Worm (Caenorhabditis elegans) whole organism, young adult: ENCODE results near the gene F41C6.6.
A peak's percentile ranks its signal among the peaks of the same experiment; 100 is the strongest.

ENCODE experiments used
- B0035.1 ChIP-seq: sonication (generic microtip); optimal IDR thresholded peaks from 2 replicates; lab custom pipeline; 2016; ENCODE audit warnings: missing genetic modification characterization, mild to moderate bottlenecking, missing compliant biosample characterization, missing genotype, missing genetic modification reagents
- B0261.1 ChIP-seq: sonication (generic microtip); optimal IDR thresholded peaks from 2 replicates; lab custom pipeline; 2016; ENCODE audit warnings: mild to moderate bottlenecking, missing genetic modification characterization, moderate library complexity, missing compliant biosample characterization
- F39B2.1 ChIP-seq: fragments of 200-800 bp; sonication (Bioruptor generic); IDR thresholded peaks from 2 replicates; pipeline ENCODE4 v1.3.6; 2022; ENCODE audit warnings: missing genetic modification reagents, missing genetic modification characterization, missing compliant biosample characterization
- F52B5.7 ChIP-seq: sonication (generic microtip); optimal IDR thresholded peaks from 2 replicates; lab custom pipeline; 2016; ENCODE audit warnings: mild to moderate bottlenecking, missing genetic modification characterization, missing compliant biosample characterization
- K12H6.12 ChIP-seq: fragments of 200-800 bp; sonication (Bioruptor generic); optimal IDR thresholded peaks from 2 replicates; lab custom pipeline; 2018; ENCODE audit warnings: mild to moderate bottlenecking, missing genetic modification characterization, missing compliant biosample characterization
- T07F8.4 ChIP-seq: sonication (generic microtip); optimal IDR thresholded peaks from 2 replicates; lab custom pipeline; 2016; ENCODE audit warnings: mild to moderate bottlenecking, missing genetic modification characterization, moderate library complexity, missing compliant biosample characterization
- Y56A3A.18 ChIP-seq: fragments of 200-800 bp; sonication (Bioruptor generic); IDR thresholded peaks from 2 replicates; pipeline ENCODE4 v1.3.6; 2022; ENCODE audit warnings: missing genetic modification reagents, missing genetic modification characterization, missing compliant biosample characterization
- aptf-3 ChIP-seq: fragments of 200-800 bp; sonication (Bioruptor generic); IDR thresholded peaks from 2 replicates; pipeline ENCODE4 v1.3.6; 2022; ENCODE audit warnings: missing genetic modification characterization, missing compliant biosample characterization
- atf-7 ChIP-seq: sonication (generic microtip); optimal IDR thresholded peaks from 2 replicates; lab custom pipeline; 2017; ENCODE audit warnings: mild to moderate bottlenecking, missing genetic modification characterization, missing compliant biosample characterization
- attf-5 ChIP-seq: fragments of 200-800 bp; sonication (Bioruptor generic); optimal IDR thresholded peaks from 2 replicates; lab custom pipeline; 2018; ENCODE audit warnings: mild to moderate bottlenecking, missing genetic modification characterization, missing compliant biosample characterization
- ceh-40 ChIP-seq: fragments of 200-800 bp; sonication (Bioruptor generic); IDR thresholded peaks from 2 replicates; pipeline ENCODE4 v1.3.6; 2022; ENCODE audit warnings: missing genetic modification characterization, missing compliant biosample characterization
- die-1 ChIP-seq: sonication (generic microtip); optimal IDR thresholded peaks from 2 replicates; lab custom pipeline; 2016; ENCODE audit warnings: missing genotype, mild to moderate bottlenecking, missing genetic modification characterization, missing compliant biosample characterization
- dpff-1 ChIP-seq: sonication (generic microtip); optimal IDR thresholded peaks from 2 replicates; lab custom pipeline; 2017; ENCODE audit warnings: mild to moderate bottlenecking, missing genetic modification characterization, missing compliant biosample characterization
- dpl-1 ChIP-seq: fragments of 150-350 bp; optimal IDR thresholded peaks from 2 replicates; lab custom pipeline; 2014; ENCODE audit warnings: missing biosample characterization, missing genetic modification reagents, missing genetic modification characterization
- egl-44 ChIP-seq: fragments of 200-800 bp; sonication (Bioruptor generic); IDR thresholded peaks from 2 replicates; pipeline ENCODE4 v1.3.6; 2022; ENCODE audit warnings: missing genetic modification reagents, missing genetic modification characterization, missing compliant biosample characterization
- ekl-4 ChIP-seq: fragments of 200-800 bp; sonication (Bioruptor generic); IDR thresholded peaks from 2 replicates; pipeline ENCODE4 v1.3.6; 2022; ENCODE audit warnings: missing genetic modification reagents, missing genetic modification characterization, missing compliant biosample characterization
- fkh-3 ChIP-seq: sonication (generic microtip); optimal IDR thresholded peaks from 2 replicates; lab custom pipeline; 2016; ENCODE audit warnings: mild to moderate bottlenecking, missing genetic modification characterization, missing compliant biosample characterization
- hlh-12 ChIP-seq: sonication (generic microtip); optimal IDR thresholded peaks from 2 replicates; lab custom pipeline; 2016; ENCODE audit warnings: missing genetic modification characterization, missing compliant biosample characterization
- hmg-1.2 ChIP-seq: fragments of 200-800 bp; sonication (Bioruptor generic); IDR thresholded peaks from 2 replicates; pipeline ENCODE4 v1.3.6; 2022; ENCODE audit warnings: missing genetic modification reagents, missing genetic modification characterization, missing compliant biosample characterization
- hmg-20 ChIP-seq: fragments of 200-800 bp; sonication (Bioruptor generic); IDR thresholded peaks from 2 replicates; pipeline ENCODE4 v1.3.6; 2022; ENCODE audit warnings: missing genetic modification reagents, missing genetic modification characterization, missing compliant biosample characterization
- hsf-1 ChIP-seq: fragments of 200-800 bp; sonication (Bioruptor generic); IDR thresholded peaks from 2 replicates; pipeline ENCODE4 v1.3.6; 2022; ENCODE audit warnings: missing genetic modification reagents, missing genetic modification characterization, missing compliant biosample characterization
- let-526 ChIP-seq: fragments of 200-800 bp; sonication (Bioruptor generic); IDR thresholded peaks from 2 replicates; pipeline ENCODE4 v1.3.6; 2022; ENCODE audit warnings: missing genetic modification reagents, missing genetic modification characterization, missing compliant biosample characterization
- lin-26 ChIP-seq: fragments of 200-800 bp; sonication (Bioruptor generic); IDR thresholded peaks from 2 replicates; pipeline ENCODE4 v1.3.6; 2022; ENCODE audit warnings: missing genetic modification reagents, missing genetic modification characterization, missing compliant biosample characterization
- lin-54 ChIP-seq: fragments of 200-800 bp; sonication (Bioruptor generic); optimal IDR thresholded peaks from 2 replicates; lab custom pipeline; 2018; ENCODE audit warnings: mild to moderate bottlenecking, missing genetic modification characterization, missing compliant biosample characterization
- lsl-1 ChIP-seq: fragments of 200-800 bp; sonication (Bioruptor generic); optimal IDR thresholded peaks from 2 replicates; lab custom pipeline; 2018; ENCODE audit warnings: mild to moderate bottlenecking, missing genetic modification characterization, moderate library complexity, missing compliant biosample characterization
- lsy-27 ChIP-seq: sonication (generic microtip); optimal IDR thresholded peaks from 2 replicates; lab custom pipeline; 2017; ENCODE audit warnings: missing genetic modification characterization, mild to moderate bottlenecking, missing compliant biosample characterization, antibody characterized with exemption, missing genotype, borderline replicate concordance; ENCODE audit not compliant: insufficient read depth
- madf-6 ChIP-seq: fragments of 200-800 bp; sonication (Bioruptor generic); IDR thresholded peaks from 2 replicates; pipeline ENCODE4 v1.3.6; 2022; ENCODE audit warnings: missing genetic modification reagents, missing genetic modification characterization, missing compliant biosample characterization
- mes-4 ChIP-seq: sonication (generic microtip); optimal IDR thresholded peaks from 2 replicates; lab custom pipeline; 2016; ENCODE audit warnings: missing genotype, missing genetic modification characterization, missing compliant biosample characterization
- nhr-120 ChIP-seq: fragments of 200-800 bp; sonication (Bioruptor generic); IDR thresholded peaks from 2 replicates; pipeline ENCODE4 v1.3.6; 2022; ENCODE audit warnings: missing genetic modification characterization, missing compliant biosample characterization
- nhr-80 ChIP-seq: sonication (generic microtip); optimal IDR thresholded peaks from 2 replicates; lab custom pipeline; 2016; ENCODE audit warnings: missing genetic modification characterization, missing compliant biosample characterization
- rpc-1 ChIP-seq, 2 experiments: fragments of 150-350 bp in 1 of 2; sonication (generic microtip) in 1 of 2; optimal IDR thresholded peaks; 2 replicates each; lab custom pipeline; 2014 to 2018; ENCODE audit warnings: missing biosample characterization in 1 of 2, missing genetic modification characterization in 1 of 2, missing genetic modification reagents in 1 of 2, missing genotype in 1 of 2
- snpc-1.1 ChIP-seq: sonication (generic microtip); optimal IDR thresholded peaks from 2 replicates; lab custom pipeline; 2017; ENCODE audit warnings: missing genetic modification characterization, mild to moderate bottlenecking, missing compliant biosample characterization, antibody characterized with exemption, moderate library complexity, missing genotype, missing genetic modification reagents; ENCODE audit not compliant: insufficient read depth
- sptf-2 ChIP-seq: fragments of 200-800 bp; sonication (Bioruptor generic); optimal IDR thresholded peaks from 2 replicates; lab custom pipeline; 2018; ENCODE audit warnings: mild to moderate bottlenecking, missing genetic modification characterization, missing compliant biosample characterization
- tbp1 ChIP-seq: fragments of 200-800 bp; sonication (Bioruptor generic); optimal IDR thresholded peaks from 2 replicates; lab custom pipeline; 2018; ENCODE audit warnings: mild to moderate bottlenecking, missing genetic modification characterization, missing compliant biosample characterization
- ztf-6 ChIP-seq: fragments of 200-800 bp; sonication (Bioruptor generic); IDR thresholded peaks from 2 replicates; pipeline ENCODE4 v1.3.6; 2022; ENCODE audit warnings: missing genetic modification reagents, missing genetic modification characterization, missing compliant biosample characterization

F41C6.6 gene

DNA sequence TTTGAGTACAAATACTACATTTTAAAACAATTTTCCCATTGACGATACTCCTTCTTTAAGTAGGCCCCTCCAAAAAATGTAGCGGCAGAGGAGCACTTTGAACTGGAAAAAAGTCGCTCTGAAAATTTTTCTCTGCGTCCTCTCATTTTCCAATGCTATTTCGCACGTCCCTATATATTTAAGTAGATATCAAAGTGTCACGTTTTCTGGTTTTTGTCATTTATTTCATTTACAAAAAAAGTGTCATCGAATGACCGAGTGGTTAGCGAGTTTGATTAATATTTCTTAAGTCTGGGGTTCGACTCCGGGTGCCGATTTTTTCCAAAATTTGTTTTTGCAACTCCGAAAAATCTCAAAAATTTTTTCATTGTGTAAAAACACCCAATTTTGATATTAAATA lies 14.8 kb downstream of the F41C6.6 start:
- TF ChIP-seq die-1 (tag; lab: Kevin White, UChicago), result peak; percentile 17
- peak; percentile 48 for TF ChIP-seq rpc-1 (optimal IDR thresholded peaks at IDR 0.05; lab: Kevin White, UChicago)
- peak; percentile 54 for TF ChIP-seq rpc-1 (tag; optimal IDR thresholded peaks at IDR 0.05; lab: Kevin White, UChicago)
- no peak for TF ChIP-seq hlh-12 (tag; lab: Kevin White, UChicago)
- TF ChIP-seq tbp1 (GFP tag; lab: Kevin White, UChicago), result peak; percentile 82
- TF ChIP-seq T07F8.4 (tag; lab: Kevin White, UChicago), result no peak
- peak; percentile 98 for TF ChIP-seq hmg-1.2
- TF ChIP-seq lin-26 (GFP tag; lab: Robert Waterston, UW), result peak; percentile 60; the same call in 1 of the 2 replicates
- TF ChIP-seq B0261.1 (tag; lab: Kevin White, UChicago), result peak; percentile 60

DNA sequence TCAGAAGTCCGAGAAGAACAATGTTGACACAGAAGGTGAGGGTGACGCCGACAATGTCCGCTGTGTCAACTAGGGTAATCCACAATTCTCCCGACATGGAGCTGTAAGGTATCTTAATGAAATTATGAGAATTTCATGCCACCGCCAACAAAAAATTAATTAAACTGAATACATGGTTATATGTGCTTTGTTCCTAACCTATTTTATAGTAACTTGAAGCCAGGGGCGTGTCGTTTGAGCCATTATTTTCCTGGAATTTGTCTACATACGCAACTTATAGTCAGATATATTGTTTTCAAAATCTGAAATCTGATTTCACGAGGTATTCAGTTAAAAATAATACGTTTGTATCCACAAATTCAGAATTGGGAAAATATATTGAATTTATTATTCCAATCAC lies 15.9 kb downstream of the F41C6.6 start, which contains the start of gene odr-10:
Gene odr-10 (minus strand): TSS at position 101 of the 400 bp plus-strand sequence.
- TF ChIP-seq hsf-1 (GFP tag; lab: Robert Waterston, UW) (no peak), lsl-1 (no peak), fkh-3 (tag; lab: Kevin White, UChicago) (no peak), F52B5.7 (no peak), mes-4 (tag; lab: Kevin White, UChicago) (no peak), B0035.1 (tag; lab: Kevin White, UChicago) (no peak), nhr-80 (tag; lab: Kevin White, UChicago) (no peak), attf-5 (GFP tag; lab: Kevin White, UChicago) (no peak), let-526 (GFP tag; lab: Robert Waterston, UW) (no peak), lin-54 (no peak), atf-7 (tag; lab: Kevin White, UChicago) (no peak), snpc-1.1 (tag; lab: Kevin White, UChicago) (no peak), ceh-40 (GFP tag; lab: Robert Waterston, UW) (no peak), madf-6 (GFP tag; lab: Robert Waterston, UW) (no peak), aptf-3 (GFP tag; lab: Robert Waterston, UW) (no peak), nhr-120 (GFP tag; lab: Robert Waterston, UW) (no peak), hmg-20 (no peak), K12H6.12 (tag; lab: Kevin White, UChicago) (no peak), ekl-4 (GFP tag; lab: Robert Waterston, UW) (no peak)

DNA sequence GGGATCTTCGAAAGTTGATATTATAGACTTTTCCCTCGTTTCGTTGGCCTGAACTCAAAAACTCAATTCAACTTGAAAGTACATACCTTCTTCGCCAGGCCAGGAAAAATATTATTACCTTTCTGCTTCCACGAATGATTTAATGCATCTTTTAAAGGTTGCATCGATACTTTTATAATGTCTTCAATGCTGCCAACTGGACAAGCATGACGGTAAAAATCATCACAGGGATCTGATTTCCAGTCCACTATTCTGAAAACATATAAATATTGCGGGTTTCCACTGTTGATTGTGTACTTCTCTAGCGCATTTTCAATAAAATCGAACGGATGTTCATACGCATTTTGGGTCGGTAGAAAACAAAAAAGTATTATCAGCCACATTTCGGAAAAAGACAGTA lies 18.7 kb downstream of the F41C6.6 start, which contains the start of gene nep-4:
Gene nep-4 (minus strand): TSS at position 393 of the 400 bp plus-strand sequence.
- no peak for TF ChIP-seq Y56A3A.18 (GFP tag; lab: Robert Waterston, UW)
- no peak for TF ChIP-seq dpff-1 (tag; lab: Kevin White, UChicago)
- TF ChIP-seq lsy-27, result no peak
- no peak for TF ChIP-seq dpl-1 (GFP tag; lab: Kevin White, UChicago)
- no peak for TF ChIP-seq T07F8.4 (tag; lab: Kevin White, UChicago)
- TF ChIP-seq ztf-6, result no peak
- TF ChIP-seq F39B2.1, result no peak
- no peak for TF ChIP-seq snpc-1.1 (tag; lab: Kevin White, UChicago)
- TF ChIP-seq egl-44 (GFP tag; lab: Robert Waterston, UW), result no peak

DNA sequence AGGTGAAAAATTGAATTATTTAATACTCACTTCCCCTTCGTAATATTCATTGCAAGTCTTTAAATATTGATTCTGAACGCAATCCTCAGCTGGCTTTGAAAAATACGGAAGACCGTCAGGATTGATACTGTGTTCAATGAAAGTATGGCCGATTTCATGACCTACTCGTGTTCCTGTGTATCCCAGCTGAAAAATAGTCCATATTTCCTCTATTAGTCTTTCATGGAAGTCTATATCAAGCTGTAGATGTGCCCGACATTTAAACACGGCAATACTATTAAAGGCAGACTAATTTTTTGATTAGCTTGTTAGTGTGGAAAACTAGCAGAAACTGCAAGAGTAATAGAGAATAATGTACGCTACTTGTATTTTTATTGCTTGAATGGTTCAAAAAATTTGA lies 20.1 kb downstream of the F41C6.6 start:
- no peak for TF ChIP-seq sptf-2 (GFP tag; lab: Kevin White, UChicago)
